Fruit fly (Drosophila melanogaster): ENCODE results near the gene CG15022.

CG15022 gene

dm6 chr3L:4461454-4462045 is 1.4 kb upstream of the CG15022 start, which contains the start of gene CG15023 (continued):
- TF ChIP-seq gfzf (GFP tag; optimal IDR thresholded peaks at IDR 0.05) (no peak), CG15269 (tag; optimal IDR thresholded peaks at IDR 0.05) (peak; percentile 67), Atf6 (GFP tag; IDR thresholded peaks at IDR 0.05) (0 out of 2 replicates have a peak, but pooled peaks have one; percentile 7), lmd (GFP tag; IDR thresholded peaks at IDR 0.05) (peak; percentile 42; the same call in 1 of the 2 replicates), CG6689 (GFP tag; IDR thresholded peaks at IDR 0.05) (peak; percentile 25; the same call in 1 of the 2 replicates), Hr51 (GFP tag; optimal IDR thresholded peaks at IDR 0.05) (peak in 1 of 2 experiments; percentile 48)

dm6 chr3L:4458063-4458462 is 2.1 kb downstream of the CG15022 start, which contains the start of gene CG11345:
Gene CG11345, minus strand, starts transcription at chr3L:4458163.
- TF ChIP-seq sens (GFP tag) = peak; percentile 9
- no peak for TF ChIP-seq grn (GFP tag; optimal IDR thresholded peaks at IDR 0.05)
- no peak for TF ChIP-seq CG9215 (GFP tag; IDR thresholded peaks at IDR 0.05)
- peak; percentile 59 for TF ChIP-seq CG13894 (tag; optimal IDR thresholded peaks at IDR 0.05)

DNA sequence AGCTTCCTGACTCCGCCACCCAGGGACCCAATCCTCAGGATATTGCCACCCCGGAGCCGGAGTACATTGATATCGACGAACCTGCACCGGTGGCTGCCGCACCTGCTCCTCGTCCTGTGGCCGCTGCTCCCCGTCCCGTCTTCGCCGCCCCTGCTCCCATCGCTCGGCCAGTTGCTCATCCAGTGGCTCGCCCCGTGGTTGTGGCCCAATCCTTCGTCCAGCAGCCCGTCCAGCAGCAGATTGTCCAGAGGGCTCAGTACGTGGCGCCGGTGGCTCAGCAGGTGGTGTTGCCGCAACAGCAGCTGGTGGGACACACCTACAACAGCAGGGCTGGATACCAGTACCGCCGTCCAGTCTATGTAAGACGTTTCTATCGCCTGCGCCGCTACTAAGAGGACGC is 12.9 kb downstream of the CG15022 start:
- no peak for TF ChIP-seq Dbx (GFP tag; IDR thresholded peaks at IDR 0.05)
- TF ChIP-seq CG11456 (GFP tag; IDR thresholded peaks at IDR 0.05) = 0 out of 3 replicates have a peak, but pooled peaks have one; percentile 60
- no peak for TF ChIP-seq Hand (GFP tag; optimal IDR thresholded peaks at IDR 0.05)
- 0 out of 2 replicates have a peak, but pooled peaks have one; percentile 11 for TF ChIP-seq CG16779 (GFP tag; IDR thresholded peaks at IDR 0.05)
- TF ChIP-seq CG7839 (tag; optimal IDR thresholded peaks at IDR 0.05) = no peak
- 0 out of 2 replicates have a peak, but pooled peaks have one; percentile 30 for TF ChIP-seq CG32532 (GFP tag; IDR thresholded peaks at IDR 0.05)
- TF ChIP-seq dati (GFP tag; IDR thresholded peaks at IDR 0.05) = no peak
- no peak for TF ChIP-seq salm (tag; optimal IDR thresholded peaks at IDR 0.05)
- TF ChIP-seq Ets65A (GFP tag) = peak; percentile 45
- peak; percentile 74 for TF ChIP-seq Med (GFP tag)
- TF ChIP-seq al (GFP tag; IDR thresholded peaks at IDR 0.05) = 0 out of 2 replicates have a peak, but pooled peaks have one; percentile 11
- TF ChIP-seq crc (GFP tag; optimal IDR thresholded peaks at IDR 0.05) = no peak
- no peak for TF ChIP-seq cas (GFP tag; IDR thresholded peaks at IDR 0.05)

- no peak for TF ChIP-seq ttk (GFP tag; IDR thresholded peaks at IDR 0.05)
- TF ChIP-seq CG13287 (GFP tag; IDR thresholded peaks at IDR 0.05; ENCODE audit: partially characterized antibody) = no peak
- no peak for TF ChIP-seq br (optimal IDR thresholded peaks at IDR 0.05)
- TF ChIP-seq sens (GFP tag) = no peak
- no peak for TF ChIP-seq trh (GFP tag; optimal IDR thresholded peaks at IDR 0.05)
- TF ChIP-seq Bteb2 (GFP tag; optimal IDR thresholded peaks at IDR 0.05) = no peak
- no peak for TF ChIP-seq CG10654 (GFP tag; optimal IDR thresholded peaks at IDR 0.05)
- peak; percentile 34 for TF ChIP-seq abd-A (tag; optimal IDR thresholded peaks at IDR 0.05)
- no peak for TF ChIP-seq Hr39 (optimal IDR thresholded peaks at IDR 0.05)
- no peak for TF ChIP-seq fd96Cb (tag; optimal IDR thresholded peaks at IDR 0.05)
- no peak for TF ChIP-seq NC2α (GFP tag; optimal IDR thresholded peaks at IDR 0.05)
- no peak for TF ChIP-seq CG17186 (GFP tag; optimal IDR thresholded peaks at IDR 0.05)
- peak; percentile 18 for TF ChIP-seq CG13894 (tag; optimal IDR thresholded peaks at IDR 0.05)
- TF ChIP-seq CG16813 (GFP tag; IDR thresholded peaks at IDR 0.05; ENCODE audit: partially characterized antibody) = no peak
- TF ChIP-seq CG15073 (GFP tag; optimal IDR thresholded peaks at IDR 0.05) = no peak
- TF ChIP-seq chinmo (GFP tag; IDR thresholded peaks at IDR 0.05; ENCODE audit: partially characterized antibody) = 0 out of 4 replicates have a peak, but pooled peaks have one; percentile 23
- no peak for TF ChIP-seq CG8924 (tag; optimal IDR thresholded peaks at IDR 0.05)
- TF ChIP-seq MTF-1 (GFP tag; optimal IDR thresholded peaks at IDR 0.05; ENCODE audit: borderline replicate concordance) = no peak
- TF ChIP-seq CG10366 (GFP tag; IDR thresholded peaks at IDR 0.05) = no peak
- TF ChIP-seq sisA (GFP tag; IDR thresholded peaks at IDR 0.05) = no peak
These were observed 13.8 kb downstream of the CG15022 start, which contains the start of gene CG12607 for dm6 chr3L:4446273-4446672. Gene CG12607, plus strand, starts transcription at chr3L:4446573.
